Fruit fly (Drosophila melanogaster) Kc167 (cell line): Measurements from ENCODE around the gene CG33947.

ENCODE experiments used
- Myc ChIP-seq: fragments of >200 bp; optimal IDR thresholded peaks from 2 replicates; lab custom pipeline; 2017; ENCODE audit warnings: missing external identifiers
- Sin3A ChIP-seq: fragments of >200 bp; optimal IDR thresholded peaks from 2 replicates; lab custom pipeline; 2018; ENCODE audit warnings: missing external identifiers
- h ChIP-seq: fragments of >200 bp; optimal IDR thresholded peaks from 3 replicates; lab custom pipeline; 2018; ENCODE audit warnings: missing external identifiers
- insv ChIP-seq: fragments of >200 bp; optimal IDR thresholded peaks from 3 replicates; lab custom pipeline; 2018; ENCODE audit warnings: missing external identifiers
- psq ChIP-seq: fragments of >200 bp; optimal IDR thresholded peaks from 2 replicates; lab custom pipeline; 2017; ENCODE audit warnings: missing external identifiers
- ttk ChIP-seq: sonication (Bioruptor generic); optimal IDR thresholded peaks from 2 replicates; lab custom pipeline; 2017; ENCODE audit warnings: missing external identifiers

- no peak for TF ChIP-seq psq (lab: Kevin White, UChicago)
- TF ChIP-seq ttk (lab: Kevin White, UChicago) = no peak
- TF ChIP-seq Sin3A (lab: Kevin White, UChicago) = no peak
- no peak for TF ChIP-seq insv (lab: Kevin White, UChicago)
- TF ChIP-seq h (lab: Kevin White, UChicago) = no peak
- no peak for TF ChIP-seq Myc (lab: Kevin White, UChicago)
Observed at dm6 chr3L:11052760-11053259, 43.5 kb upstream of the CG33947 start.
